Fruit fly (Drosophila melanogaster) whole organism, pupa: ENCODE results near the gene Sec63.
A peak's percentile ranks its signal among the peaks of the same experiment; 100 is the strongest.

ENCODE experiments used
- CG10348 ChIP-seq: fragments of 200-800 bp; sonication (Bioruptor generic); IDR thresholded peaks from 2 replicates; pipeline ENCODE4 v1.3.6; 2022; ENCODE audit warnings: missing biosample characterization, missing genetic modification characterization
- CG12605 ChIP-seq: fragments of 200-800 bp; sonication (Bioruptor generic); IDR thresholded peaks from 2 replicates; pipeline ENCODE4 v1.3.6; 2022; ENCODE audit warnings: missing biosample characterization, missing genetic modification characterization
- CG13204 ChIP-seq: fragments of 200-800 bp; sonication (Bioruptor generic); optimal IDR thresholded peaks from 2 replicates; lab custom pipeline; 2018; ENCODE audit warnings: missing biosample characterization, mild to moderate bottlenecking, missing genetic modification characterization, moderate library complexity
- CG14655 ChIP-seq: fragments of 200-800 bp; sonication (Bioruptor generic); optimal IDR thresholded peaks from 3 replicates; lab custom pipeline; 2017; ENCODE audit warnings: mild to moderate bottlenecking, missing biosample characterization, missing genetic modification reagents, missing genetic modification characterization
- CG15710 ChIP-seq: fragments of 200-800 bp; sonication (Bioruptor generic); optimal IDR thresholded peaks from 2 replicates; lab custom pipeline; 2018; ENCODE audit warnings: missing biosample characterization, mild to moderate bottlenecking, missing genetic modification characterization, moderate library complexity
- CG17806 ChIP-seq: fragments of 200-800 bp; sonication (Bioruptor generic); optimal IDR thresholded peaks from 2 replicates; lab custom pipeline; 2018; ENCODE audit warnings: missing biosample characterization, mild to moderate bottlenecking, missing genetic modification characterization, moderate library complexity
- CG32121 ChIP-seq: fragments of 200-800 bp; sonication (Bioruptor generic); IDR thresholded peaks from 2 replicates; pipeline ENCODE4 v1.3.6; 2022; ENCODE audit warnings: missing biosample characterization, missing genetic modification characterization
- CG34367 ChIP-seq: fragments of 200-800 bp; sonication (Bioruptor generic); optimal IDR thresholded peaks from 2 replicates; lab custom pipeline; 2018; ENCODE audit warnings: missing biosample characterization, mild to moderate bottlenecking, missing genetic modification characterization
- CG4496 ChIP-seq: fragments of 200-800 bp; sonication (Bioruptor generic); IDR thresholded peaks from 3 replicates; pipeline ENCODE4 v1.3.6; 2022; ENCODE audit warnings: missing biosample characterization, missing genetic modification characterization
- CG8159 ChIP-seq: fragments of 200-800 bp; sonication (Bioruptor generic); optimal IDR thresholded peaks from 3 replicates; lab custom pipeline; 2018; ENCODE audit warnings: missing biosample characterization, mild to moderate bottlenecking, missing genetic modification characterization, moderate library complexity
- CG8301 ChIP-seq: fragments of 200-800 bp; sonication (Bioruptor generic); optimal IDR thresholded peaks from 2 replicates; lab custom pipeline; 2018; ENCODE audit warnings: missing biosample characterization, mild to moderate bottlenecking, missing genetic modification characterization
- CG9948 ChIP-seq: fragments of 200-800 bp; sonication (Bioruptor generic); optimal IDR thresholded peaks from 2 replicates; lab custom pipeline; 2018; ENCODE audit warnings: missing biosample characterization, mild to moderate bottlenecking, missing genetic modification characterization, moderate library complexity
- D1 ChIP-seq: fragments of 200-800 bp; sonication (Bioruptor generic); optimal IDR thresholded peaks from 2 replicates; lab custom pipeline; 2018; ENCODE audit warnings: missing biosample characterization, mild to moderate bottlenecking, missing genetic modification characterization, moderate library complexity
- EcR ChIP-seq: fragments of 200-800 bp; sonication (Bioruptor generic); optimal IDR thresholded peaks from 3 replicates; lab custom pipeline; 2019; ENCODE audit warnings: missing biosample characterization, missing genetic modification characterization, mild to moderate bottlenecking, moderate library complexity, missing genetic modification reagents
- Ets98B ChIP-seq: fragments of 200-800 bp; sonication (Bioruptor generic); IDR thresholded peaks from 2 replicates; pipeline ENCODE4 v1.3.6; 2022; ENCODE audit warnings: missing biosample characterization, missing genetic modification characterization
- Pif1A ChIP-seq: fragments of 200-800 bp; sonication (Bioruptor generic); optimal IDR thresholded peaks from 3 replicates; lab custom pipeline; 2016; ENCODE audit warnings: missing biosample characterization, missing genetic modification characterization
- Pif1B ChIP-seq: fragments of 200-800 bp; sonication (Bioruptor generic); optimal IDR thresholded peaks from 3 replicates; lab custom pipeline; 2016; ENCODE audit warnings: missing biosample characterization, missing genetic modification characterization
- Snoo ChIP-seq: fragments of 200-800 bp; sonication (Bioruptor generic); optimal IDR thresholded peaks from 3 replicates; lab custom pipeline; 2017; ENCODE audit warnings: missing biosample characterization, mild to moderate bottlenecking, missing genetic modification characterization, inconsistent platforms
- fd96Ca ChIP-seq: fragments of 200-800 bp; sonication (Bioruptor generic); IDR thresholded peaks from 3 replicates; pipeline ENCODE4 v1.3.6; 2022; ENCODE audit warnings: missing biosample characterization, missing genetic modification characterization
- gl ChIP-seq: fragments of 200-800 bp; sonication (Bioruptor generic); optimal IDR thresholded peaks from 2 replicates; lab custom pipeline; 2018; ENCODE audit warnings: missing biosample characterization, mild to moderate bottlenecking, missing genetic modification characterization

Sec63 gene

DNA sequence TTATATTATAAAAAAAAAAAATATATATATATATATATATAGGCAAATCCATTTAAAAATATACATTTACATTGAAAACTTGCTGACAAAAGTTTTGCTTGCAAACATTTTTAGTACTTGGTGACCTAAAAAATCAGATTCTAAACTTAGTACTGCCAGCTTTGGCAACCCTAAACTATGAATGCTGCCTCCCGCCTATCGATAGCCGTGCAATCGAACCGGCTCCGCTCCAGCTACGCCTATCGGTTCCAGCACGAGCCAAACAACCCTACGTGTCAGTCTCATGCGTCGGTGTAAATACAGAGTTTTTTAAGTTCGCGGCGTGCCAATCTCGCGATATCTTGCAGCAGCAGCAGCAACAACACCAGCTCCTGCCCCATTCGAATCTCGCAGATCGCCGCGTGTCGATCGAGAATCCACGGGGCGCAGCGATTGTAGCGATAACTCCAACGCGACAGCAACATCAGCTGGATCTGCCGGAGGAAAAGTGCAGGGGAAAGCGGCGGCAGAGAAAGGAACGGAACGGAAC is at the start of gene Sec63:
Gene Sec63, plus strand, starts transcription at position 238 of the 529 bp plus-strand sequence.
- TF ChIP-seq CG13204 (peak; percentile 11), CG32121 (GFP tag; lab: Robert Waterston, UW) (no peak), CG4496 (GFP tag; lab: Robert Waterston, UW) (peak; percentile 26; the same call in 2 of the 3 replicates), Ets98B (GFP tag; lab: Robert Waterston, UW) (peak; percentile 38)
- TF ChIP-seq, all 21 proteins: peak for 3

DNA sequence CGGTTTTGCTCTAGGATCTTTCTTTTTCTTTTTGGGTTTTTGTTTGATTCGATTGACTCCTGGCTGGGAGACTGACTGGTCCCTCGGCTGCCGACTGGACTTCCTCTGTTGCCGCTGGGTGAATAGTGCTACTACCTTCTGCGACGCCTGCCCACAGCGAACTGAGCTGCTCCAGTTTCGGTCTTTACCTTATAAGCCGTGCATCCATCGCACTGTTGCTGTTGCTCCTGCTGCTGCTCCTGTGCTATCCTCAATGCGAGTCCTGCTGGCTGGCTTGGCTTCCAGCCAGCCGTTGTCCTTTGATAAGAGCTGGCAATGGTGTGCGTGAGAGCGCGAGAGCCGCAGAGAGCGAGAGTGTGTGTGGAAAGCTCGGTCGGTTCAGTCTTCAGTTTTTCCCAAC is 47.6 kb upstream of the Sec63 start, which contains the start of gene unc-13-4A:
Gene unc-13-4A, minus strand, starts transcription at position 143 of the 400 bp plus-strand sequence.
- TF ChIP-seq CG4496 (GFP tag; lab: Robert Waterston, UW) (no peak), CG8159 (no peak), D1 (tag; lab: Kevin White, UChicago) (no peak), Pif1A (GFP tag; lab: Kevin White, UChicago) (no peak), CG10348 (GFP tag; lab: Robert Waterston, UW) (no peak), fd96Ca (GFP tag; lab: Robert Waterston, UW) (no peak), CG8301 (tag; lab: Kevin White, UChicago) (no peak), CG32121 (GFP tag; lab: Robert Waterston, UW) (no peak)
- TF ChIP-seq, all 21 proteins: peak for 0

- TF ChIP-seq CG12605 (GFP tag; lab: Robert Waterston, UW) (no peak), CG17806 (tag; lab: Kevin White, UChicago) (no peak), CG8159 (no peak), CG4496 (GFP tag; lab: Robert Waterston, UW) (no peak)
- TF ChIP-seq, all 21 proteins: peak for 0
These were observed 46.7 kb upstream of the Sec63 start for dm6 chr3L:7313559-7314132.

DNA sequence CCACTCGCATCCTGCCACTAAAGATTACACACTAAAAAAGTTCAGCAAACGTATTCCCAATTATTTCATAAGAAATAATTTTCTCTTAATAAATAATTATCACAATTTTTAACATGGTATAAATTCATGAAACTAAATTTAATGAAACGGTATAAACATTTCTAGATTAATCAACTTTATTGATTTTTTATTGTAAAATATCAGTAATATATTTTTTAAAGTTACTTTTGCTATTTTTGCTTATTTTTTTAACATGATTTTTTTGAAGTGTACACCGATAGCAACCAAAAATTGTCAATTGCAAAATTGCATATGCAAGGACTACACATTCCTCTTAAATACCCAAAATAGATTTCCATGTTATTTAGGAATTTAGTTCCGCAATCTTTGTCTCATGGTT is 46.2 kb upstream of the Sec63 start:
- TF ChIP-seq CG8159 = no peak
- TF ChIP-seq, all 21 proteins: peak for 0

- TF ChIP-seq CG12605 (GFP tag; lab: Robert Waterston, UW) (no peak), EcR (GFP tag; lab: Kevin White, UChicago) (no peak), CG17806 (tag; lab: Kevin White, UChicago) (no peak), Snoo (no peak), Pif1B (GFP tag; lab: Kevin White, UChicago) (no peak), CG32121 (GFP tag; lab: Robert Waterston, UW) (no peak), Pif1A (GFP tag; lab: Kevin White, UChicago) (no peak), CG4496 (GFP tag; lab: Robert Waterston, UW) (no peak), CG14655 (GFP tag; lab: Kevin White, UChicago) (no peak), Ets98B (GFP tag; lab: Robert Waterston, UW) (no peak), CG8159 (no peak), D1 (tag; lab: Kevin White, UChicago) (no peak), CG34367 (tag; lab: Kevin White, UChicago) (no peak)
- TF ChIP-seq, all 21 proteins: peak for 0
These were observed 40.6 kb upstream of the Sec63 start, which contains the start of gene CG8607 for dm6 chr3L:7319768-7320167. Gene CG8607, plus strand, starts transcription at chr3L:7320068.

DNA sequence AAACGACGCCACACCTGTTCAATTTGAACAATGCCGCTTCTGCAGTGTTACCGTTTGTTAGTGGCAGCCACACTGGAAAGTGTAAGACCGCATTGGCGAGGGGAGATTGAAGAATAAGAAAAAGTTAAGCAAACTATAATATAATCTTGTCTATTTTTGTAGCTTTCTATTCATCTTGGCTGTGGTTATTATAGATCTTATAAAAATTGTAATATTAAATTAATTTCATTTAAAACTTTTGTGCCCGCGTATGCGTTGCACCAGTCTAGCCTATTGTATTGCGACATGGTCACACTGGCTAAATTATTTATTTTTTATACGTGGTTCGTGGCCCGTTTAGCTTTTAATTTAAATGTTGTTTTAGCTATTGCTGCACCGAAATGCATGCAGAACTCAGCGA is 37.0 kb upstream of the Sec63 start, which contains the start of the genes RhoGEF4 and Rint1:
Gene RhoGEF4, minus strand, starts transcription at position 64 of the 400 bp plus-strand sequence.
Gene Rint1, plus strand, starts transcription at position 272 of the 400 bp plus-strand sequence.
- TF ChIP-seq CG12605 (GFP tag; lab: Robert Waterston, UW) (no peak), CG10348 (GFP tag; lab: Robert Waterston, UW) (no peak), Pif1A (GFP tag; lab: Kevin White, UChicago) (no peak), CG4496 (GFP tag; lab: Robert Waterston, UW) (0 out of 3 replicates have a peak, but pooled peaks have one; percentile 30), CG15710 (peak; percentile 40), CG17806 (tag; lab: Kevin White, UChicago) (peak; percentile 16), CG8301 (tag; lab: Kevin White, UChicago) (no peak), fd96Ca (GFP tag; lab: Robert Waterston, UW) (peak; percentile 43; the same call in 1 of the 3 replicates), CG32121 (GFP tag; lab: Robert Waterston, UW) (peak; percentile 43; the same call in 1 of the 2 replicates), Ets98B (GFP tag; lab: Robert Waterston, UW) (no peak), CG9948 (tag; lab: Kevin White, UChicago) (peak; percentile 36), gl (tag; lab: Kevin White, UChicago) (no peak), CG8159 (peak; percentile 62)

DNA sequence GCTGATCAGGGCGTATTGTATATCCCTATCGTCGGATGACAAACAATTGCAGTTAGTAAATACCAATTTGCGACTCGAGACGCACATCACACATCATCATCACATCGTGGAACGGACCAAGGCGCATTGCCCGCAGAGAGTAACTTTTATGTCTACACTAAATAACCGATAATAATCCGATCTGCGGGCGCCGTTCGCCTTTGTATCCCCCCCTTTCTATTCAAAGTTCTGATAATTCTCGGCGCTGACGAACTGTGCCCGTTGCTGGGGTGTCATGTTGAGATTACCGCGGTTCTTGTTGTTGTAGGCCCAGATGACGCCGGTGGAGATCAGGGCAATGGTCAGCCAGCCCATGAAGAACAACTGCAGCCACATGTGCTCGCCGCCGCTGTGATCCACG is 33.7 kb upstream of the Sec63 start:
- TF ChIP-seq D1 (tag; lab: Kevin White, UChicago) = no peak
- TF ChIP-seq fd96Ca (GFP tag; lab: Robert Waterston, UW) = no peak
- TF ChIP-seq CG34367 (tag; lab: Kevin White, UChicago) = no peak
- TF ChIP-seq EcR (GFP tag; lab: Kevin White, UChicago) = peak; percentile 53
- TF ChIP-seq CG4496 (GFP tag; lab: Robert Waterston, UW) = no peak
- TF ChIP-seq CG12605 (GFP tag; lab: Robert Waterston, UW) = no peak
- TF ChIP-seq CG9948 (tag; lab: Kevin White, UChicago) = no peak
